Worm (Caenorhabditis elegans): Measurements from ENCODE around the gene T05C12.8.

T05C12.8 gene

ce11 chrII:8193922-8194321, 3.6 kb upstream of the T05C12.8 start:
- no peak for TF ChIP-seq nhr-43 (tag; optimal IDR thresholded peaks at IDR 0.05; ENCODE audit: poor library complexity, severe bottlenecking)
- no peak for TF ChIP-seq unc-39 (tag; optimal IDR thresholded peaks at IDR 0.05)
- TF ChIP-seq ceh-16 (tag; optimal IDR thresholded peaks at IDR 0.05) = no peak
- no peak for TF ChIP-seq daf-12 (tag; optimal IDR thresholded peaks at IDR 0.05)
- no peak for TF ChIP-seq pha-4 (tag; optimal IDR thresholded peaks at IDR 0.05)
- no peak for TF ChIP-seq mdl-1 (tag; optimal IDR thresholded peaks at IDR 0.05)
- TF ChIP-seq nhr-77 (tag; optimal IDR thresholded peaks at IDR 0.05) = no peak
- no peak for TF ChIP-seq skn-1 (tag; optimal IDR thresholded peaks at IDR 0.05)
- no peak for TF ChIP-seq jun-1 (tag; optimal IDR thresholded peaks at IDR 0.05)

ce11 chrII:8193126-8193525, 2.8 kb upstream of the T05C12.8 start, which contains the start of gene T05C12.9:
Gene T05C12.9 (minus strand): TSS chrII:8193226.
- TF ChIP-seq nhr-237 (tag; optimal IDR thresholded peaks at IDR 0.05) (no peak), hmg-11 (tag; optimal IDR thresholded peaks at IDR 0.05) (no peak), nhr-28 (tag; optimal IDR thresholded peaks at IDR 0.05) (no peak), nhr-25 (tag; optimal IDR thresholded peaks at IDR 0.05) (no peak), ceh-16 (tag; optimal IDR thresholded peaks at IDR 0.05) (no peak), fos-1 (tag; optimal IDR thresholded peaks at IDR 0.05) (no peak), nfya-1 (tag; optimal IDR thresholded peaks at IDR 0.05; ENCODE audit: insufficient read depth) (no peak), lin-39 (tag; optimal IDR thresholded peaks at IDR 0.05) (no peak), mdl-1 (tag; optimal IDR thresholded peaks at IDR 0.05) (no peak), lin-15B (tag; optimal IDR thresholded peaks at IDR 0.05) (no peak), fkh-2 (tag; optimal IDR thresholded peaks at IDR 0.05) (no peak), pqm-1 (tag; optimal IDR thresholded peaks at IDR 0.05) (no peak), ceh-28 (tag; optimal IDR thresholded peaks at IDR 0.05) (no peak), elt-1 (tag; optimal IDR thresholded peaks at IDR 0.05) (no peak), nhr-23 (tag; optimal IDR thresholded peaks at IDR 0.05) (no peak), pha-4 (tag; optimal IDR thresholded peaks at IDR 0.05) (no peak), ztf-4 (tag; optimal IDR thresholded peaks at IDR 0.05) (no peak), zag-1 (tag; optimal IDR thresholded peaks at IDR 0.05) (no peak)

ce11 chrII:8187516-8187915, 2.8 kb downstream of the T05C12.8 start:
- peak; percentile 24 for TF ChIP-seq nhr-25 (tag; optimal IDR thresholded peaks at IDR 0.05)
- no peak for TF ChIP-seq egl-27 (tag; optimal IDR thresholded peaks at IDR 0.05)
- TF ChIP-seq nhr-28 (tag; optimal IDR thresholded peaks at IDR 0.05) = no peak

DNA sequence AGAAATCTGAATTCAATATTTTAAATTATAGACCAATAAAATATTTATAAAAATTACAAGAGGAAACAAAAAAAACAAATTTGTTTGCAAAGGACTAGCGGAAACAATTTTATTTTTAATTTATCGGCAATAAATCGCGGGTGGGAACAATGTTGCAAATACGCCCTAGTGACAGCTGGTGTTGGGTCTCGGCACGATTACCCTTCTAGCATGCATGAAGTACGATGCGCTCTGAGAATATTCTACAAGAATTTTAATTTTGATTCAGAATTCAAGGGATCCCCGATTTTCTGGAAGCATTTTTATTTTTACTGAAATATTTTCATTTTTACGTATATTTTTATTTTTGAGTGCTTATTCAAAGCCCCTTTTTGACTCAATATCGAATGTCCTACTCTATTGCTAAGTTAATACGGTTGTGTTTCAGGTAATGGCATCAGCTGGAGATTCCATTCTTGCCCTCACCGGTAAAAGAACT, 5.3 kb downstream of the T05C12.8 start, which contains the start of the genes mig-5 and cct-1:
Gene mig-5 (minus strand): TSS at position 8 of the 478 bp plus-strand sequence.
Gene cct-1 (plus strand): TSS at position 428 of the 478 bp plus-strand sequence.
- TF ChIP-seq unc-39 (tag; optimal IDR thresholded peaks at IDR 0.05) = no peak
- TF ChIP-seq ceh-28 (tag; optimal IDR thresholded peaks at IDR 0.05) = peak; percentile 94
- TF ChIP-seq fkh-10 (GFP tag; optimal IDR thresholded peaks at IDR 0.05) = peak; percentile 91
- TF ChIP-seq mml-1 (tag; optimal IDR thresholded peaks at IDR 0.05) = no peak
- no peak for TF ChIP-seq sea-2 (GFP tag; optimal IDR thresholded peaks at IDR 0.05)
- peak; percentile 96 for TF ChIP-seq hmg-11 (tag; optimal IDR thresholded peaks at IDR 0.05)
- peak; percentile 29 for TF ChIP-seq egl-27 (tag; optimal IDR thresholded peaks at IDR 0.05)
- peak; percentile 52 for TF ChIP-seq ZK546.5 (tag; optimal IDR thresholded peaks at IDR 0.05)
- TF ChIP-seq nfya-1 (tag; optimal IDR thresholded peaks at IDR 0.05; ENCODE audit: insufficient read depth) = peak; percentile 99
- TF ChIP-seq eor-1 (tag; optimal IDR thresholded peaks at IDR 0.05) = no peak
- no peak for TF ChIP-seq ztf-4 (tag; optimal IDR thresholded peaks at IDR 0.05)
- peak; percentile 91 for TF ChIP-seq tbx-2 (tag; optimal IDR thresholded peaks at IDR 0.05)
- TF ChIP-seq nhr-67 (tag; optimal IDR thresholded peaks at IDR 0.05) = no peak
- peak; percentile 30 for TF ChIP-seq daf-12 (tag; optimal IDR thresholded peaks at IDR 0.05)
- peak; percentile 92 for TF ChIP-seq nhr-11 (tag; optimal IDR thresholded peaks at IDR 0.05)
- peak; percentile 95 for TF ChIP-seq jun-1 (tag; optimal IDR thresholded peaks at IDR 0.05)
- peak; percentile 94 for TF ChIP-seq nhr-25 (tag; optimal IDR thresholded peaks at IDR 0.05)
- peak; percentile 99 for TF ChIP-seq nhr-23 (tag; optimal IDR thresholded peaks at IDR 0.05)
- TF ChIP-seq elt-3 (tag; optimal IDR thresholded peaks at IDR 0.05) = peak in 2 of 3 experiments; percentile 20 to 79
- peak; percentile 48 for TF ChIP-seq ceh-16 (tag; optimal IDR thresholded peaks at IDR 0.05)
- peak; percentile 98 for TF ChIP-seq egl-5 (tag; optimal IDR thresholded peaks at IDR 0.05)
- TF ChIP-seq elt-1 (tag; optimal IDR thresholded peaks at IDR 0.05) = peak; percentile 86
- TF ChIP-seq pha-4 (tag; optimal IDR thresholded peaks at IDR 0.05) = peak; percentile 99
- peak; percentile 86 for TF ChIP-seq unc-62 (GFP tag; optimal IDR thresholded peaks at IDR 0.05)
- TF ChIP-seq ceh-82 (tag; optimal IDR thresholded peaks at IDR 0.05) = peak; percentile 96
- no peak for TF ChIP-seq fkh-2 (tag; optimal IDR thresholded peaks at IDR 0.05)
- TF ChIP-seq nhr-77 (tag; optimal IDR thresholded peaks at IDR 0.05) = peak; percentile 93
- peak; percentile 20 for TF ChIP-seq fos-1 (tag; optimal IDR thresholded peaks at IDR 0.05)
- TF ChIP-seq zag-1 (tag; optimal IDR thresholded peaks at IDR 0.05) = peak; percentile 81
- TF ChIP-seq nhr-12 (tag; optimal IDR thresholded peaks at IDR 0.05) = no peak
- no peak for TF ChIP-seq ceh-9 (tag; optimal IDR thresholded peaks at IDR 0.05)
- TF ChIP-seq pqm-1 (tag; optimal IDR thresholded peaks at IDR 0.05) = peak; percentile 92
- TF ChIP-seq ztf-11 (tag; optimal IDR thresholded peaks at IDR 0.05) = no peak
- TF ChIP-seq aly-2 (tag; optimal IDR thresholded peaks at IDR 0.05) = peak; percentile 91
- TF ChIP-seq nhr-28 (tag; optimal IDR thresholded peaks at IDR 0.05) = peak; percentile 62
- peak; percentile 98 for TF ChIP-seq nhr-43 (tag; optimal IDR thresholded peaks at IDR 0.05; ENCODE audit: poor library complexity, severe bottlenecking)
- TF ChIP-seq R02D3.7 (tag; optimal IDR thresholded peaks at IDR 0.05) = peak; percentile 95
- peak; percentile 86 for TF ChIP-seq snpc-4 (tag; optimal IDR thresholded peaks at IDR 0.05)
- TF ChIP-seq lin-39 (tag; optimal IDR thresholded peaks at IDR 0.05) = peak; percentile 96
- no peak for TF ChIP-seq nhr-237 (tag; optimal IDR thresholded peaks at IDR 0.05)

Data from whole organism, L3 larva.